Fruit fly (Drosophila melanogaster) Kc167 (cell line): ENCODE data around the gene Abi.

Experiments used
- Myc ChIP-seq: fragments of >200 bp; optimal IDR thresholded peaks from 2 replicates; lab custom pipeline; 2017; ENCODE audit warnings: missing external identifiers
- Sin3A ChIP-seq: fragments of >200 bp; optimal IDR thresholded peaks from 2 replicates; lab custom pipeline; 2018; ENCODE audit warnings: missing external identifiers
- h ChIP-seq: fragments of >200 bp; optimal IDR thresholded peaks from 3 replicates; lab custom pipeline; 2018; ENCODE audit warnings: missing external identifiers
- insv ChIP-seq: fragments of >200 bp; optimal IDR thresholded peaks from 3 replicates; lab custom pipeline; 2018; ENCODE audit warnings: missing external identifiers
- psq ChIP-seq: fragments of >200 bp; optimal IDR thresholded peaks from 2 replicates; lab custom pipeline; 2017; ENCODE audit warnings: missing external identifiers
- ttk ChIP-seq: sonication (Bioruptor generic); optimal IDR thresholded peaks from 2 replicates; lab custom pipeline; 2017; ENCODE audit warnings: missing external identifiers

Gene Abi

dm6 chr3R:14116088-14116487 is 6.1 kb downstream of the Abi start:
- TF ChIP-seq ttk (lab: Kevin White, UChicago) (no peak), h (lab: Kevin White, UChicago) (no peak), Myc (lab: Kevin White, UChicago) (no peak), insv (no peak), Sin3A (lab: Kevin White, UChicago) (no peak), psq (lab: Kevin White, UChicago) (no peak)

dm6 chr3R:14112066-14112465 is 10.2 kb downstream of the Abi start, which contains the start of gene CG14357:
Gene CG14357, minus strand, starts transcription at chr3R:14112166.
- TF ChIP-seq h (lab: Kevin White, UChicago) (no peak), ttk (lab: Kevin White, UChicago) (no peak), insv (no peak), psq (lab: Kevin White, UChicago) (no peak), Myc (lab: Kevin White, UChicago) (no peak)

- no peak for TF ChIP-seq h (lab: Kevin White, UChicago)
- no peak for TF ChIP-seq insv
- TF ChIP-seq Myc (lab: Kevin White, UChicago): no peak
- TF ChIP-seq ttk (lab: Kevin White, UChicago): no peak
- no peak for TF ChIP-seq Sin3A (lab: Kevin White, UChicago)
- no peak for TF ChIP-seq psq (lab: Kevin White, UChicago)
Measured at dm6 chr3R:14109145-14109544, 13.1 kb downstream of the Abi start, which contains the start of gene Or88a. Gene Or88a, plus strand, starts transcription at chr3R:14109445.

- TF ChIP-seq ttk (lab: Kevin White, UChicago) (no peak), insv (no peak), psq (lab: Kevin White, UChicago) (no peak), h (lab: Kevin White, UChicago) (no peak), Myc (lab: Kevin White, UChicago) (no peak), Sin3A (lab: Kevin White, UChicago) (no peak)
Measured at dm6 chr3R:14108158-14108921, 13.9 kb downstream of the Abi start, which contains the start of gene CG12402. Gene CG12402, minus strand, starts transcription at chr3R:14108321.

dm6 chr3R:14107597-14107996 is 14.6 kb downstream of the Abi start:
- TF ChIP-seq Myc (lab: Kevin White, UChicago) (no peak), ttk (lab: Kevin White, UChicago) (no peak), Sin3A (lab: Kevin White, UChicago) (no peak), psq (lab: Kevin White, UChicago) (no peak), insv (no peak), h (lab: Kevin White, UChicago) (no peak)

- no peak for TF ChIP-seq insv
- TF ChIP-seq Myc (lab: Kevin White, UChicago): no peak
- no peak for TF ChIP-seq h (lab: Kevin White, UChicago)
- no peak for TF ChIP-seq Sin3A (lab: Kevin White, UChicago)
- no peak for TF ChIP-seq psq (lab: Kevin White, UChicago)
- TF ChIP-seq ttk (lab: Kevin White, UChicago): no peak
Measured at dm6 chr3R:14103022-14103421, 19.2 kb downstream of the Abi start, which contains the start of gene PK1-R. Gene PK1-R, minus strand, starts transcription at chr3R:14103122.

- TF ChIP-seq ttk (lab: Kevin White, UChicago) (no peak), insv (no peak), h (lab: Kevin White, UChicago) (no peak), Sin3A (lab: Kevin White, UChicago) (no peak), psq (lab: Kevin White, UChicago) (no peak), Myc (lab: Kevin White, UChicago) (no peak)
Measured at dm6 chr3R:14100962-14101361, 21.3 kb downstream of the Abi start.

- no peak for TF ChIP-seq Sin3A (lab: Kevin White, UChicago)
- TF ChIP-seq h (lab: Kevin White, UChicago): no peak
- TF ChIP-seq ttk (lab: Kevin White, UChicago): no peak
- no peak for TF ChIP-seq insv
- no peak for TF ChIP-seq psq (lab: Kevin White, UChicago)
- no peak for TF ChIP-seq Myc (lab: Kevin White, UChicago)
Measured at dm6 chr3R:14098527-14099109, 23.6 kb downstream of the Abi start.

dm6 chr3R:14097980-14098379 is 24.2 kb downstream of the Abi start, which contains the start of gene CG9920:
Gene CG9920, minus strand, starts transcription at chr3R:14098080.
- TF ChIP-seq psq (lab: Kevin White, UChicago): no peak
- TF ChIP-seq insv: no peak
- TF ChIP-seq Sin3A (lab: Kevin White, UChicago): no peak
- TF ChIP-seq ttk (lab: Kevin White, UChicago): no peak
- TF ChIP-seq Myc (lab: Kevin White, UChicago): no peak
- TF ChIP-seq h (lab: Kevin White, UChicago): no peak

- TF ChIP-seq ttk (lab: Kevin White, UChicago): no peak
- TF ChIP-seq psq (lab: Kevin White, UChicago): no peak
- no peak for TF ChIP-seq Myc (lab: Kevin White, UChicago)
- no peak for TF ChIP-seq insv
- TF ChIP-seq h (lab: Kevin White, UChicago): no peak
- no peak for TF ChIP-seq Sin3A (lab: Kevin White, UChicago)
Measured at dm6 chr3R:14096792-14097191, 25.4 kb downstream of the Abi start, which contains the start of gene CCHa1. Gene CCHa1, minus strand, starts transcription at chr3R:14096835.

dm6 chr3R:14095916-14096315 is 26.3 kb downstream of the Abi start:
- TF ChIP-seq insv (no peak), Myc (lab: Kevin White, UChicago) (no peak), h (lab: Kevin White, UChicago) (no peak), psq (lab: Kevin White, UChicago) (no peak), ttk (lab: Kevin White, UChicago) (no peak), Sin3A (lab: Kevin White, UChicago) (no peak)
